Fruit fly (Drosophila melanogaster) whole organism, adult: ENCODE measurements around the gene Rad1.

Experiments
- CG11617 ChIP-seq: fragments of 200-800 bp; sonication (Bioruptor generic); optimal IDR thresholded peaks from 2 replicates; lab custom pipeline; 2017; ENCODE audit warnings: mild to moderate bottlenecking, missing biosample characterization, missing genetic modification reagents, missing genetic modification characterization
- CG14711 ChIP-seq: fragments of 200-800 bp; sonication (Bioruptor generic); optimal IDR thresholded peaks from 2 replicates; lab custom pipeline; 2018; ENCODE audit warnings: missing biosample characterization, mild to moderate bottlenecking, missing genetic modification characterization, moderate library complexity
- CG1620 ChIP-seq: fragments of 200-800 bp; sonication (Bioruptor generic); optimal IDR thresholded peaks from 2 replicates; lab custom pipeline; 2016; ENCODE audit warnings: missing biosample characterization, missing genetic modification characterization
- CG7101 ChIP-seq: fragments of 200-800 bp; sonication (Bioruptor generic); optimal IDR thresholded peaks from 2 replicates; lab custom pipeline; 2018; ENCODE audit warnings: missing biosample characterization, mild to moderate bottlenecking, missing genetic modification characterization, moderate library complexity
- Crg-1 ChIP-seq: fragments of 200-800 bp; sonication (Bioruptor generic); optimal IDR thresholded peaks from 2 replicates; lab custom pipeline; 2016; ENCODE audit warnings: missing biosample characterization, missing genetic modification characterization
- Hr96 ChIP-seq: fragments of 200-800 bp; sonication (Bioruptor generic); optimal IDR thresholded peaks from 2 replicates; lab custom pipeline; 2016; ENCODE audit warnings: missing biosample characterization, missing genetic modification characterization
- cic ChIP-seq: fragments of 200-800 bp; sonication (Bioruptor generic); optimal IDR thresholded peaks from 2 replicates; lab custom pipeline; 2017; ENCODE audit warnings: missing biosample characterization, mild to moderate bottlenecking, missing genetic modification characterization, moderate library complexity
- cnc ChIP-seq, 2 experiments: fragments of >200 bp; optimal IDR thresholded peaks; 2 replicates each; lab custom pipeline; 2017
- ovo ChIP-seq: fragments of 200-800 bp; sonication (Bioruptor generic); optimal IDR thresholded peaks from 2 replicates; lab custom pipeline; 2016; ENCODE audit warnings: missing biosample characterization, missing genetic modification characterization
- tj ChIP-seq: fragments of 200-800 bp; sonication (Bioruptor generic); optimal IDR thresholded peaks from 3 replicates; lab custom pipeline; 2017; ENCODE audit warnings: missing biosample characterization, mild to moderate bottlenecking, missing genetic modification characterization, moderate library complexity
- toe ChIP-seq: fragments of 200-800 bp; sonication (Bioruptor generic); optimal IDR thresholded peaks from 2 replicates; lab custom pipeline; 2016; ENCODE audit warnings: missing biosample characterization, missing genetic modification characterization

dm6 chr2L:2574717-2575273 is at the start of gene Rad1, which contains the start of gene Sws1:
- TF ChIP-seq CG1620 (GFP tag; lab: Kevin White, UChicago) (no peak), tj (GFP tag; lab: Kevin White, UChicago) (no peak), cnc (optimal IDR thresholded peaks at IDR 0.05; lab: Kevin White, UChicago) (no peak), cic (no peak), toe (GFP tag; lab: Kevin White, UChicago) (no peak), Crg-1 (GFP tag; lab: Kevin White, UChicago) (no peak), Hr96 (GFP tag; lab: Kevin White, UChicago) (no peak), CG7101 (tag; lab: Kevin White, UChicago) (no peak), ovo (no peak), CG11617 (no peak), CG14711 (tag; lab: Kevin White, UChicago) (no peak)
